Worm (Caenorhabditis elegans): Measurements from ENCODE around the gene K12D9.1.

DNA sequence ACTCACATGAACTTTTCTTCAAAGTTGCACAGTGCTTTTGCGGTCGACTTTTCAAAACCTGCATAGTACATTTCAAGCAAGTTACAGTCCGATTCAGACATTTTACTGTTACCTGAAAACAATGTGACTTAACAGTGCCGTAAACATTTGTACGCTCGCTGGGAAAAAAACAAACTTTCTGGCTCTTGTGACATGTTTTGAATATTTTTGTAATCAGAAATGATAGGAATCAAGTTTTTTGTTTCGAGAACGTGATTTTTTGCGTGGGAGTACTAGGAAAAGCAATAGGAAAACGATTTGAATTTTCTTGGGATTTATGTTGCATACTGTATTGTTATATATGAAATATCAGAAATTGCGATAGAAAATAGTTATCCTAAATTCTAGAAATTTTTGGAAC lies 18.2 kb upstream of the K12D9.1 start, which contains the start of gene srw-120:
- no peak for TF ChIP-seq ztf-4 (tag; optimal IDR thresholded peaks at IDR 0.05)
- no peak for TF ChIP-seq elt-1 (tag; optimal IDR thresholded peaks at IDR 0.05)
- TF ChIP-seq unc-62 (GFP tag; optimal IDR thresholded peaks at IDR 0.05) = no peak
- no peak for TF ChIP-seq ceh-16 (tag; optimal IDR thresholded peaks at IDR 0.05)
- no peak for TF ChIP-seq nhr-11 (tag; optimal IDR thresholded peaks at IDR 0.05)
- no peak for TF ChIP-seq jun-1 (tag; optimal IDR thresholded peaks at IDR 0.05)
- TF ChIP-seq fkh-10 (GFP tag; optimal IDR thresholded peaks at IDR 0.05) = no peak
- no peak for TF ChIP-seq ceh-82 (tag; optimal IDR thresholded peaks at IDR 0.05)
- no peak for TF ChIP-seq ama-1 (optimal IDR thresholded peaks at IDR 0.05)
- no peak for TF ChIP-seq snpc-4 (tag; optimal IDR thresholded peaks at IDR 0.05)
- no peak for TF ChIP-seq aly-2 (tag; optimal IDR thresholded peaks at IDR 0.05)
- no peak for TF ChIP-seq fos-1 (tag; optimal IDR thresholded peaks at IDR 0.05)

All from whole organism, L3 larva.